Worm (Caenorhabditis elegans) whole organism, L2 larva: ENCODE measurements around the gene C46G7.1.

Experiments used
- C34F6.9 ChIP-seq: fragments of 150-350 bp; optimal IDR thresholded peaks from 2 replicates; lab custom pipeline; 2014; ENCODE audit warnings: missing biosample characterization, missing genetic modification characterization
- F13H6.1 ChIP-seq: sonication (generic microtip); optimal IDR thresholded peaks from 2 replicates; lab custom pipeline; 2016; ENCODE audit warnings: missing genetic modification characterization, missing compliant biosample characterization
- ZK546.5 ChIP-seq: sonication (generic microtip); optimal IDR thresholded peaks from 2 replicates; lab custom pipeline; 2017; ENCODE audit warnings: missing biosample characterization, missing genetic modification characterization
- alr-1 ChIP-seq: fragments of 150-350 bp; optimal IDR thresholded peaks from 2 replicates; lab custom pipeline; 2014; ENCODE audit warnings: missing biosample characterization, missing genetic modification characterization
- aly-2 ChIP-seq: fragments of 150-350 bp; optimal IDR thresholded peaks from 2 replicates; lab custom pipeline; 2014; ENCODE audit warnings: missing biosample characterization, missing genetic modification characterization
- ama-1 ChIP-seq: fragments of 150-350 bp; optimal IDR thresholded peaks from 2 replicates; lab custom pipeline; 2018; ENCODE audit warnings: inconsistent platforms
- blmp-1 ChIP-seq: sonication (generic microtip); optimal IDR thresholded peaks from 2 replicates; lab custom pipeline; 2017; ENCODE audit warnings: missing genetic modification characterization, mild to moderate bottlenecking, missing compliant biosample characterization, antibody characterized with exemption, moderate library complexity; ENCODE audit not compliant: insufficient read depth
- ceh-16 ChIP-seq: fragments of 150-350 bp; optimal IDR thresholded peaks from 2 replicates; lab custom pipeline; 2014; ENCODE audit warnings: missing biosample characterization, missing genetic modification characterization
- ceh-82 ChIP-seq: fragments of 150-350 bp; optimal IDR thresholded peaks from 2 replicates; lab custom pipeline; 2014; ENCODE audit warnings: missing biosample characterization, missing genetic modification characterization
- crh-2 ChIP-seq: sonication (generic microtip); optimal IDR thresholded peaks from 2 replicates; lab custom pipeline; 2017; ENCODE audit warnings: missing biosample characterization, missing genetic modification characterization
- egl-27 ChIP-seq: sonication (generic microtip); optimal IDR thresholded peaks from 3 replicates; lab custom pipeline; 2017; ENCODE audit warnings: missing biosample characterization, missing genetic modification reagents, missing genetic modification characterization
- elt-1 ChIP-seq: fragments of 150-350 bp; optimal IDR thresholded peaks from 2 replicates; lab custom pipeline; 2014; ENCODE audit warnings: missing biosample characterization, missing genetic modification characterization
- elt-3 ChIP-seq: sonication (generic microtip); optimal IDR thresholded peaks from 2 replicates; lab custom pipeline; 2017; ENCODE audit warnings: missing biosample characterization, missing genetic modification characterization
- fos-1 ChIP-seq: fragments of 150-350 bp; optimal IDR thresholded peaks from 2 replicates; lab custom pipeline; 2014; ENCODE audit warnings: missing biosample characterization, missing genetic modification characterization
- lin-11 ChIP-seq: fragments of 150-350 bp; sonication (generic microtip); optimal IDR thresholded peaks from 2 replicates; lab custom pipeline; 2014; ENCODE audit warnings: missing biosample characterization, missing genetic modification characterization, inconsistent platforms, mixed read lengths
- lin-13 ChIP-seq: fragments of 150-350 bp; optimal IDR thresholded peaks from 2 replicates; lab custom pipeline; 2014; ENCODE audit warnings: missing biosample characterization, missing genetic modification reagents, missing genetic modification characterization
- lin-39 ChIP-seq: fragments of 150-350 bp; optimal IDR thresholded peaks from 2 replicates; lab custom pipeline; 2014; ENCODE audit warnings: missing biosample characterization, missing genetic modification reagents, missing genetic modification characterization
- lsy-2 ChIP-seq, 2 experiments: fragments of 150-350 bp in 1 of 2; sonication (generic microtip) in 1 of 2; optimal IDR thresholded peaks; 2 replicates each; lab custom pipeline; 2014 to 2017; ENCODE audit warnings: missing biosample characterization in 2 of 2, missing genetic modification characterization in 2 of 2
- mab-5 ChIP-seq: fragments of 150-350 bp; optimal IDR thresholded peaks from 2 replicates; lab custom pipeline; 2014; ENCODE audit warnings: missing biosample characterization, missing genetic modification characterization
- nhr-11 ChIP-seq: fragments of 150-350 bp; optimal IDR thresholded peaks from 2 replicates; lab custom pipeline; 2014; ENCODE audit warnings: missing biosample characterization, missing genetic modification characterization
- nhr-12 ChIP-seq: fragments of 150-350 bp; optimal IDR thresholded peaks from 2 replicates; lab custom pipeline; 2014; ENCODE audit warnings: missing biosample characterization, missing genetic modification characterization
- nhr-129 ChIP-seq: fragments of 150-350 bp; optimal IDR thresholded peaks from 2 replicates; lab custom pipeline; 2014; ENCODE audit warnings: missing biosample characterization, missing genetic modification characterization
- nhr-23 ChIP-seq: fragments of 150-350 bp; optimal IDR thresholded peaks from 2 replicates; lab custom pipeline; 2014; ENCODE audit warnings: missing biosample characterization, missing genetic modification reagents, missing genetic modification characterization
- nhr-237 ChIP-seq: fragments of 150-350 bp; optimal IDR thresholded peaks from 2 replicates; lab custom pipeline; 2014; ENCODE audit warnings: missing biosample characterization, missing genetic modification characterization
- nhr-25 ChIP-seq: fragments of 150-350 bp; sonication (generic microtip); optimal IDR thresholded peaks from 3 replicates; lab custom pipeline; 2014; ENCODE audit warnings: missing biosample characterization, missing genetic modification characterization
- skn-1 ChIP-seq: sonication (generic microtip); optimal IDR thresholded peaks from 2 replicates; lab custom pipeline; 2017; ENCODE audit warnings: missing biosample characterization, missing genetic modification characterization
- sma-3 ChIP-seq: sonication (generic microtip); optimal IDR thresholded peaks from 2 replicates; lab custom pipeline; 2016; ENCODE audit warnings: missing genetic modification reagents, missing genetic modification characterization, missing compliant biosample characterization
- sma-9 ChIP-seq, 2 experiments: fragments of 150-350 bp in 1 of 2; sonication (generic microtip) in 1 of 2; optimal IDR thresholded peaks; 2 replicates each; lab custom pipeline; 2014 to 2016; ENCODE audit warnings: missing genetic modification characterization in 2 of 2, mild to moderate bottlenecking in 1 of 2, missing biosample characterization in 1 of 2, missing compliant biosample characterization in 1 of 2, missing genetic modification reagents in 1 of 2, moderate library complexity in 1 of 2
- unc-39 ChIP-seq: fragments of 150-350 bp; optimal IDR thresholded peaks from 2 replicates; lab custom pipeline; 2014; ENCODE audit warnings: missing biosample characterization, missing genetic modification characterization
- unc-55 ChIP-seq: fragments of 150-350 bp; sonication (generic microtip); optimal IDR thresholded peaks from 3 replicates; lab custom pipeline; 2014; ENCODE audit warnings: missing biosample characterization, missing genetic modification reagents, missing genetic modification characterization
- unc-62 ChIP-seq: fragments of 150-350 bp; optimal IDR thresholded peaks from 2 replicates; lab custom pipeline; 2014; ENCODE audit warnings: missing biosample characterization, missing genetic modification reagents, missing genetic modification characterization
- zag-1 ChIP-seq: fragments of 150-350 bp; optimal IDR thresholded peaks from 2 replicates; lab custom pipeline; 2014; ENCODE audit warnings: missing biosample characterization, missing genetic modification characterization
- ztf-1 ChIP-seq: fragments of 200-800 bp; sonication (Bioruptor generic); conservative IDR thresholded peaks from 2 replicates; pipeline ENCODE4 v1.3.6; 2022; ENCODE audit warnings: missing genetic modification characterization, missing compliant biosample characterization
- ztf-4 ChIP-seq: fragments of 150-350 bp; optimal IDR thresholded peaks from 2 replicates; lab custom pipeline; 2014; ENCODE audit warnings: missing biosample characterization, missing genetic modification characterization

C46G7.1 gene

ce11 chrIV:5990503-5990902 lies 27.3 kb upstream of the C46G7.1 start:
- TF ChIP-seq F13H6.1 (tag; lab: Kevin White, UChicago) (no peak), nhr-25 (tag; lab: Kevin White, UChicago) (no peak), ztf-4 (tag; lab: Kevin White, UChicago) (no peak), unc-62 (no peak), nhr-237 (no peak)

DNA sequence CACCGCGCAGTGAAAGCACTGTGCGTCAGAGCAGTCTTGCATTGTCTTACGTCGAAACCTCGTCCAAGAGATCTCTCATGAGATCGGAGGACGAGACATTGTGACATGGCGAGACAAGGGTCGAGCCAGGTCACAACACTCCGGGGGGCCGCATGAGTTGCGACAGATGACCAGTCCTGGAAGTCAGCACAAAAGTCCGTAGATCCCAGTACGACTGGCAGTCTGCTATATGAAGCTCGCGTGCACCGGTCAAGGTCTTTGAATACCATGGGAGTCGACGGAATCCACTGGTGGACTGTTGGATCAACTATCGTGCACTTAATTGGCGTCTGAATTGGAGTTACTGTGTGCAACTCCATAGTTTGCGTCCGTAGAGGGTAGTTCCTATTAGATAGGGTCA lies 12.1 kb upstream of the C46G7.1 start:
- TF ChIP-seq elt-1 (tag; lab: Kevin White, UChicago), result no peak
- no peak for TF ChIP-seq nhr-129 (tag; lab: Kevin White, UChicago)
- no peak for TF ChIP-seq ceh-16
- TF ChIP-seq unc-39 (tag; lab: Kevin White, UChicago), result no peak
- TF ChIP-seq alr-1 (tag; lab: Kevin White, UChicago), result no peak
- no peak for TF ChIP-seq nhr-23 (tag; lab: Kevin White, UChicago)
- no peak for TF ChIP-seq ama-1 (lab: Kevin White, UChicago)

ce11 chrIV:6010274-6010673 lies 7.5 kb upstream of the C46G7.1 start:
- TF ChIP-seq lin-11 (tag; lab: Kevin White, UChicago) (no peak), alr-1 (tag; lab: Kevin White, UChicago) (no peak), nhr-12 (tag; lab: Kevin White, UChicago) (no peak), sma-3 (GFP tag; lab: Kevin White, UChicago) (no peak), blmp-1 (no peak), ceh-16 (no peak), lsy-2 (tag; optimal IDR thresholded peaks at IDR 0.05; lab: Kevin White, UChicago) (no peak), elt-1 (tag; lab: Kevin White, UChicago) (no peak), crh-2 (tag; lab: Kevin White, UChicago) (no peak), zag-1 (tag; lab: Kevin White, UChicago) (no peak), unc-62 (no peak), aly-2 (tag; lab: Kevin White, UChicago) (no peak), skn-1 (tag; lab: Kevin White, UChicago) (no peak)

DNA sequence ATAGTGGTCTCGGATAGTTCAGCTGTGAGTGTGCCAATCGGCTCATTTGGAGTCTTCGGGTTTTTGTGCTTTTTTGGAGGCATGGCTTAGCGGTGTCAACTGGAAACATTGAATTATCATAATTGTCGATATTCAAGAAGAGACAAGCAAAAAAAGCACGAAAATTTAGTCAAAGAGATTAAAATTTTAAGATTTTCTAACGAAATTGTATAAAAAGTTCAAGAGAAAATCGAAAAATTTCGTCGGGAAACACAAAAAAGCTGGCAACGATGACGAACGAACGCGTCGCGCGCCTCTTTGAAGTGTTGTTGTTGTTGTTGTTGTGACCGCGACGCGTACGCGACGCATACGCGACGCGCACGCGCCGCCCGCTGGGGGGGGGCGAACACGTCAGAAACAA lies 6.3 kb upstream of the C46G7.1 start, which contains the start of gene C46G7.5:
C46G7.5 (minus strand) TSS at position 101 of the 400 bp plus-strand sequence.
- TF ChIP-seq ceh-82 (no peak), unc-39 (tag; lab: Kevin White, UChicago) (no peak), lin-39 (tag; lab: Kevin White, UChicago) (no peak), crh-2 (tag; lab: Kevin White, UChicago) (no peak), aly-2 (tag; lab: Kevin White, UChicago) (no peak), F13H6.1 (tag; lab: Kevin White, UChicago) (no peak), skn-1 (tag; lab: Kevin White, UChicago) (no peak), elt-3 (tag; lab: Kevin White, UChicago) (no peak), lin-13 (GFP tag; lab: Kevin White, UChicago) (no peak), ztf-1 (GFP tag; lab: Robert Waterston, UW) (no peak), egl-27 (tag; lab: Kevin White, UChicago) (no peak), mab-5 (tag; lab: Kevin White, UChicago) (no peak), nhr-11 (no peak)
- TF ChIP-seq, all 48 proteins: peak for 0

DNA sequence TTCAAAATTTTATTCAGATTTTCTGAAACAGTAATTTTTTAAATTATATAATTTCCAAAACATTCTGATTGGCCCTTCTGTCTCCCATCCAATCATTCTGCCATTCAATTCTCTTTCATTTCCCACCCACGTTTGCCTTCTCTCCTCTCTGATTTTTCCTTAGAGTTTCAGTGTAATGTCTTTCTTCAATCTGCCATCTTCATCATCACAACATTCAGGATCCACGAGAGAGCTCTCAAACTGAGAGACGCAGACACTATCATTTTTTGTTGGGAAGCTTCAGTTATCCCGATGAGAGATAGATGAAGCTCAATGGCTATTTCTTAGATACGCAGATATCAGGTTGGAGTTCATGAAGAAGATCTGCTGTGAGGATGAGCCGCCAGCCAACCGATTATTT lies 4.0 kb upstream of the C46G7.1 start:
- peak; percentile 8 for TF ChIP-seq C34F6.9 (tag; lab: Kevin White, UChicago)
- TF ChIP-seq F13H6.1 (tag; lab: Kevin White, UChicago), result peak; percentile 64
- TF ChIP-seq nhr-11, result no peak
- peak; percentile 32 for TF ChIP-seq sma-9 (GFP tag; optimal IDR thresholded peaks at IDR 0.05; lab: Kevin White, UChicago)
- no peak for TF ChIP-seq sma-9 (tag; optimal IDR thresholded peaks at IDR 0.05; lab: Kevin White, UChicago)
- TF ChIP-seq ZK546.5 (tag; lab: Kevin White, UChicago), result no peak

DNA sequence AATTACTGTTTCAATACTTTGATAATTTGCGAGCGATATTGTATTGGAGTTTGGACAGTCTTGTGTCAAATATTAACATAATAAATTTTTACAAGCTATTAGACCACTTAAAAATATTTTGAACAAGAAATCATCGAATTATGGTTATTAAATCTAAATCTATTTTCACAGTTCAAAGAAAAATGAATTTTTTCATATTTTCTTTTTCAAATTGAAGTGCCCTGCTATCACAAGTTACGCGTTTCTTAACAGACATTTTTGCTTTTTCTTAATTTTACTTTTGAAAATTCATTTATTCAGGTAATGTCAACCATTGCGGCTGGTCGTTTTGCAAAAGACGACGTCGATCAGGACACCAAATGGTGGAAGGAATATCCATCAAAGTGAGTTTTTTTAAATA lies 2.9 kb upstream of the C46G7.1 start, which contains the start of gene C46G7.2:
C46G7.2 (plus strand) TSS at position 301 of the 400 bp plus-strand sequence.
- no peak for TF ChIP-seq fos-1 (tag; lab: Kevin White, UChicago)
- TF ChIP-seq mab-5 (tag; lab: Kevin White, UChicago), result no peak
- TF ChIP-seq unc-55 (GFP tag; lab: Kevin White, UChicago), result no peak
- TF ChIP-seq ceh-16, result no peak
- TF ChIP-seq nhr-12 (tag; lab: Kevin White, UChicago), result no peak
- no peak for TF ChIP-seq unc-62
- no peak for TF ChIP-seq elt-1 (tag; lab: Kevin White, UChicago)
- TF ChIP-seq nhr-25 (tag; lab: Kevin White, UChicago), result no peak
- TF ChIP-seq blmp-1, result no peak
